Worm (Caenorhabditis elegans) whole organism, L4 larva: ENCODE data around the gene Y54G2A.45.
A peak's percentile ranks its signal among the peaks of the same experiment; 100 is the strongest.

Experiments used
- F10B5.3 ChIP-seq: sonication (generic microtip); optimal IDR thresholded peaks from 2 replicates; lab custom pipeline; 2016; ENCODE audit warnings: mild to moderate bottlenecking, missing genetic modification characterization, missing compliant biosample characterization
- F37D6.2 ChIP-seq: sonication (generic microtip); optimal IDR thresholded peaks from 2 replicates; lab custom pipeline; 2016; ENCODE audit warnings: mild to moderate bottlenecking, missing genetic modification characterization, missing compliant biosample characterization
- F44E2.7 ChIP-seq: fragments of 200-800 bp; sonication (Bioruptor generic); IDR thresholded peaks from 2 replicates; pipeline ENCODE4 v2.1.2; 2022; ENCODE audit warnings: missing genetic modification characterization, missing compliant biosample characterization
- F49E8.2 ChIP-seq: sonication (generic microtip); optimal IDR thresholded peaks from 2 replicates; lab custom pipeline; 2016; ENCODE audit warnings: missing compliant biosample characterization, mild to moderate bottlenecking, missing genetic modification characterization, borderline replicate concordance
- R02D3.7 ChIP-seq: fragments of 150-350 bp; sonication (generic microtip); optimal IDR thresholded peaks from 3 replicates; lab custom pipeline; 2014; ENCODE audit warnings: missing biosample characterization, missing genetic modification characterization
- T20F7.1 ChIP-seq: fragments of 200-800 bp; sonication (Bioruptor generic); optimal IDR thresholded peaks from 2 replicates; lab custom pipeline; 2018; ENCODE audit warnings: mild to moderate bottlenecking, missing genetic modification characterization, missing compliant biosample characterization
- T26A8.4 ChIP-seq: fragments of 200-800 bp; sonication (Bioruptor generic); IDR thresholded peaks from 2 replicates; pipeline ENCODE4 v1.3.6; 2022; ENCODE audit warnings: missing genetic modification characterization, missing compliant biosample characterization
- Y105C5A.15 ChIP-seq: fragments of 200-800 bp; sonication (Bioruptor generic); IDR thresholded peaks from 2 replicates; pipeline ENCODE4 v1.3.6; 2022; ENCODE audit warnings: missing genetic modification characterization, missing compliant biosample characterization
- Y48G9A.11 ChIP-seq: fragments of 200-800 bp; sonication (Bioruptor generic); IDR thresholded peaks from 2 replicates; pipeline ENCODE4 v1.3.6; 2022; ENCODE audit warnings: missing genetic modification reagents, missing genetic modification characterization, missing compliant biosample characterization
- ZK546.5 ChIP-seq, 2 experiments: sonication (generic microtip); optimal IDR thresholded peaks; 2 replicates each; lab custom pipeline; 2017; ENCODE audit warnings: missing biosample characterization in 2 of 2, missing genetic modification characterization in 2 of 2
- aly-2 ChIP-seq: sonication (generic microtip); optimal IDR thresholded peaks from 2 replicates; lab custom pipeline; 2018; ENCODE audit warnings: missing biosample characterization, missing genetic modification characterization
- ama-1 ChIP-seq: fragments of 150-350 bp; optimal IDR thresholded peaks from 2 replicates; lab custom pipeline; 2014; ENCODE audit warnings: inconsistent platforms, mixed read lengths
- arid-1 ChIP-seq: fragments of 200-800 bp; sonication (Bioruptor generic); conservative IDR thresholded peaks from 2 replicates; pipeline ENCODE4 v1.3.6; 2022; ENCODE audit warnings: missing genetic modification reagents, missing genetic modification characterization, missing compliant biosample characterization
- attf-4 ChIP-seq: sonication (generic microtip); optimal IDR thresholded peaks from 3 replicates; lab custom pipeline; 2017; ENCODE audit warnings: missing biosample characterization, missing genetic modification characterization
- ceh-28 ChIP-seq: fragments of 150-350 bp; optimal IDR thresholded peaks from 2 replicates; lab custom pipeline; 2014; ENCODE audit warnings: missing biosample characterization, missing genetic modification reagents, missing genetic modification characterization
- ceh-44 ChIP-seq: fragments of 200-800 bp; sonication (Bioruptor generic); IDR thresholded peaks from 2 replicates; pipeline ENCODE4 v1.3.6; 2022; ENCODE audit warnings: missing genetic modification reagents, missing genetic modification characterization, missing compliant biosample characterization
- ceh-62 ChIP-seq: sonication (generic microtip); optimal IDR thresholded peaks from 2 replicates; lab custom pipeline; 2017; ENCODE audit warnings: missing biosample characterization, missing genetic modification characterization
- ceh-82 ChIP-seq: sonication (generic microtip); optimal IDR thresholded peaks from 2 replicates; lab custom pipeline; 2017; ENCODE audit warnings: missing biosample characterization, missing genetic modification characterization
- daf-12 ChIP-seq: fragments of 150-350 bp; optimal IDR thresholded peaks from 2 replicates; lab custom pipeline; 2014; ENCODE audit warnings: missing biosample characterization, missing genetic modification reagents, missing genetic modification characterization
- dmd-9 ChIP-seq: fragments of 200-800 bp; sonication (Bioruptor generic); IDR thresholded peaks from 2 replicates; pipeline ENCODE4 v1.3.6; 2022; ENCODE audit warnings: missing genetic modification reagents, missing genetic modification characterization, missing compliant biosample characterization
- duxl-1 ChIP-seq: sonication (generic microtip); optimal IDR thresholded peaks from 2 replicates; lab custom pipeline; 2016; ENCODE audit warnings: mild to moderate bottlenecking, missing genetic modification characterization, moderate library complexity, missing compliant biosample characterization; ENCODE audit not compliant: poor library complexity
- dve-1 ChIP-seq: sonication (generic microtip); optimal IDR thresholded peaks from 2 replicates; lab custom pipeline; 2017; ENCODE audit warnings: antibody characterized with exemption, mild to moderate bottlenecking, missing genetic modification characterization, missing compliant biosample characterization; ENCODE audit not compliant: insufficient read depth
- fos-1 ChIP-seq: fragments of 150-350 bp; optimal IDR thresholded peaks from 2 replicates; lab custom pipeline; 2014; ENCODE audit warnings: missing biosample characterization, missing genetic modification characterization
- hif-1 ChIP-seq, 2 experiments: sonication (generic microtip); optimal IDR thresholded peaks; 2 replicates each; lab custom pipeline; 2016 to 2017; ENCODE audit warnings: missing compliant biosample characterization in 2 of 2, missing genetic modification characterization in 2 of 2, missing genetic modification reagents in 2 of 2, missing genotype in 2 of 2, mild to moderate bottlenecking in 1 of 2
- hlh-30 ChIP-seq: sonication (generic microtip); optimal IDR thresholded peaks from 2 replicates; lab custom pipeline; 2017; ENCODE audit warnings: antibody characterized with exemption, mild to moderate bottlenecking, missing genetic modification characterization, missing compliant biosample characterization; ENCODE audit not compliant: insufficient read depth
- jun-1 ChIP-seq: fragments of 150-350 bp; optimal IDR thresholded peaks from 2 replicates; lab custom pipeline; 2014; ENCODE audit warnings: missing biosample characterization, missing genetic modification reagents, missing genetic modification characterization
- lim-7 ChIP-seq: fragments of 200-800 bp; sonication (Bioruptor generic); IDR thresholded peaks from 2 replicates; pipeline ENCODE4 v1.3.6; 2022; ENCODE audit warnings: missing genetic modification characterization, missing compliant biosample characterization
- lin-1 ChIP-seq: fragments of 200-800 bp; sonication (Bioruptor generic); IDR thresholded peaks from 2 replicates; pipeline ENCODE4 v1.3.6; 2022; ENCODE audit warnings: missing genetic modification reagents, missing genetic modification characterization, missing compliant biosample characterization
- lin-15B ChIP-seq: fragments of 150-350 bp; sonication (generic microtip); optimal IDR thresholded peaks from 3 replicates; lab custom pipeline; 2014; ENCODE audit warnings: missing biosample characterization, missing genetic modification characterization
- lin-29 ChIP-seq: fragments of 200-800 bp; sonication (Bioruptor generic); IDR thresholded peaks from 2 replicates; pipeline ENCODE4 v1.3.6; 2022; ENCODE audit warnings: missing genetic modification reagents, missing genetic modification characterization, missing compliant biosample characterization
- lsy-2 ChIP-seq, 2 experiments: fragments of 150-350 bp in 1 of 2; sonication (generic microtip) in 1 of 2; optimal IDR thresholded peaks; 2 replicates each; lab custom pipeline; 2014 to 2017; ENCODE audit warnings: missing biosample characterization in 2 of 2, missing genetic modification characterization in 2 of 2
- madf-9 ChIP-seq: fragments of 200-800 bp; sonication (Bioruptor generic); conservative IDR thresholded peaks from 2 replicates; pipeline ENCODE4 v1.3.6; 2022; ENCODE audit warnings: missing genetic modification reagents, missing genetic modification characterization, missing compliant biosample characterization
- mes-2 ChIP-seq: sonication (generic microtip); optimal IDR thresholded peaks from 2 replicates; lab custom pipeline; 2016; ENCODE audit warnings: missing genotype, mild to moderate bottlenecking, missing genetic modification characterization, missing compliant biosample characterization; ENCODE audit not compliant: poor library complexity, severe bottlenecking
- mxl-2 ChIP-seq: fragments of 200-800 bp; sonication (Bioruptor generic); conservative IDR thresholded peaks from 2 replicates; pipeline ENCODE4 v1.3.6; 2022; ENCODE audit warnings: missing genetic modification reagents, missing genetic modification characterization, missing compliant biosample characterization
- nhr-10 ChIP-seq: fragments of 150-350 bp; optimal IDR thresholded peaks from 2 replicates; lab custom pipeline; 2014; ENCODE audit warnings: missing biosample characterization, missing genetic modification characterization
- nhr-102 ChIP-seq: sonication (generic microtip); optimal IDR thresholded peaks from 2 replicates; lab custom pipeline; 2016; ENCODE audit warnings: mild to moderate bottlenecking, missing genetic modification characterization, moderate library complexity, missing compliant biosample characterization
- nhr-237 ChIP-seq: sonication (generic microtip); optimal IDR thresholded peaks from 2 replicates; lab custom pipeline; 2017; ENCODE audit warnings: missing biosample characterization, missing genetic modification characterization
- nhr-25 ChIP-seq: sonication (generic microtip); optimal IDR thresholded peaks from 2 replicates; lab custom pipeline; 2017; ENCODE audit warnings: missing genetic modification characterization, mild to moderate bottlenecking, missing compliant biosample characterization, antibody characterized with exemption, moderate library complexity, borderline replicate concordance; ENCODE audit not compliant: insufficient read depth
- nhr-28 ChIP-seq: fragments of 150-350 bp; optimal IDR thresholded peaks from 2 replicates; lab custom pipeline; 2014; ENCODE audit warnings: missing biosample characterization, missing genetic modification characterization
- nhr-77 ChIP-seq: fragments of 150-350 bp; optimal IDR thresholded peaks from 2 replicates; lab custom pipeline; 2014; ENCODE audit warnings: missing biosample characterization, missing genetic modification characterization
- pqm-1 ChIP-seq: sonication (generic microtip); optimal IDR thresholded peaks from 2 replicates; lab custom pipeline; 2017; ENCODE audit warnings: missing biosample characterization, missing genetic modification characterization
- rbr-2 ChIP-seq: sonication (generic microtip); optimal IDR thresholded peaks from 2 replicates; lab custom pipeline; 2016; ENCODE audit warnings: missing genotype, missing genetic modification characterization, missing compliant biosample characterization
- sdz-12 ChIP-seq: fragments of 200-800 bp; sonication (Bioruptor generic); optimal IDR thresholded peaks from 2 replicates; lab custom pipeline; 2018; ENCODE audit warnings: mild to moderate bottlenecking, missing genetic modification characterization, missing compliant biosample characterization
- set-16 ChIP-seq: fragments of 200-800 bp; sonication (Bioruptor generic); IDR thresholded peaks from 2 replicates; pipeline ENCODE4 v1.3.6; 2022; ENCODE audit warnings: missing genetic modification reagents, missing genetic modification characterization, missing compliant biosample characterization
- snpc-1.2 ChIP-seq: fragments of 200-800 bp; sonication (Bioruptor generic); IDR thresholded peaks from 2 replicates; pipeline ENCODE4 v1.3.6; 2022; ENCODE audit warnings: missing genetic modification reagents, missing genetic modification characterization, missing compliant biosample characterization
- spr-3 ChIP-seq: fragments of 200-800 bp; sonication (Bioruptor generic); optimal IDR thresholded peaks from 2 replicates; lab custom pipeline; 2018; ENCODE audit warnings: mild to moderate bottlenecking, missing genetic modification characterization, missing compliant biosample characterization
- tra-1 ChIP-seq: fragments of 200-800 bp; sonication (Bioruptor generic); IDR thresholded peaks from 2 replicates; pipeline ENCODE4 v1.3.6; 2022; ENCODE audit warnings: missing genetic modification reagents, missing genetic modification characterization, missing compliant biosample characterization
- unc-130 ChIP-seq: sonication (generic microtip); optimal IDR thresholded peaks from 2 replicates; lab custom pipeline; 2016; ENCODE audit warnings: missing genetic modification reagents, missing genetic modification characterization, missing compliant biosample characterization
- zag-1 ChIP-seq: fragments of 150-350 bp; optimal IDR thresholded peaks from 2 replicates; lab custom pipeline; 2014; ENCODE audit warnings: missing biosample characterization, missing genetic modification characterization
- zfp-3 ChIP-seq: fragments of 200-800 bp; sonication (Bioruptor generic); conservative IDR thresholded peaks from 2 replicates; pipeline ENCODE4 v1.3.6; 2022; ENCODE audit warnings: missing genetic modification reagents, missing genetic modification characterization, missing compliant biosample characterization
- zip-2 ChIP-seq: fragments of 150-350 bp; optimal IDR thresholded peaks from 2 replicates; lab custom pipeline; 2014; ENCODE audit warnings: missing biosample characterization, missing genetic modification characterization

The Y54G2A.45 gene

DNA sequence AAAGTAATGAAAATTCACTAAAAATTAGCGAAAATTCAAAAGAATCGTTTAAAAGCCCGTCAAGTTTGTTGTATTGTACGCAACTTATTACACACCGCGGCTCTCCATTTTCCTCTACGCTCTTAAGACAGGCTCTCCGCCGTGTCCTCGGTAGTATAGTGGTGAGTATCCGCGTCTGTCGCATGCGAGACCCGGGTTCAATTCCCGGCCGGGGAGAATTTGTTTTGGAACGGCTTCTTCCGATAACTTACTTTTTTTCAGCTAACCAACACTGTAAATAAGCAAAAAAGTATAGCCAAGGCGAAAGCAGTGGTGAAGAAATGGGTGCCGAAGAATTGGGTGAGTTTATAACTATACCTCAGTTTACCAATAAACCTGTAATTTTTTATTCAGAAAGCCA is 3.5 kb upstream of the Y54G2A.45 start (continued):
- TF ChIP-seq arid-1 (GFP tag; lab: Robert Waterston, UW) (peak; percentile 48; the same call in 1 of the 2 replicates), nhr-10 (tag; lab: Kevin White, UChicago) (no peak), R02D3.7 (tag; lab: Kevin White, UChicago) (no peak), ceh-82 (tag; lab: Kevin White, UChicago) (no peak), nhr-25 (tag; lab: Kevin White, UChicago) (no peak), F44E2.7 (0 out of 2 replicates have a peak, but pooled peaks have one; percentile 23), nhr-237 (tag; lab: Kevin White, UChicago) (no peak), dmd-9 (GFP tag; lab: Robert Waterston, UW) (peak; percentile 61; the same call in 1 of the 2 replicates), T20F7.1 (GFP tag; lab: Kevin White, UChicago) (no peak), zag-1 (tag; lab: Kevin White, UChicago) (no peak), fos-1 (no peak), hif-1 (tag; optimal IDR thresholded peaks at IDR 0.05; lab: Kevin White, UChicago) (no peak), T26A8.4 (peak; percentile 41), spr-3 (no peak), zfp-3 (GFP tag; lab: Robert Waterston, UW) (no peak), lin-1 (GFP tag; lab: Robert Waterston, UW) (no peak), set-16 (GFP tag; lab: Robert Waterston, UW) (no peak), aly-2 (tag; lab: Kevin White, UChicago) (peak; percentile 12), mes-2 (tag; lab: Kevin White, UChicago) (peak; percentile 54), lin-15B (tag; lab: Kevin White, UChicago) (no peak), zip-2 (no peak), snpc-1.2 (GFP tag; lab: Robert Waterston, UW) (peak; percentile 52; the same call in 1 of the 2 replicates), ceh-28 (tag; lab: Kevin White, UChicago) (no peak), F37D6.2 (tag; lab: Kevin White, UChicago) (no peak), hlh-30 (tag; lab: Kevin White, UChicago) (peak; percentile 42), pqm-1 (tag; lab: Kevin White, UChicago) (no peak), nhr-28 (tag; lab: Kevin White, UChicago) (no peak), attf-4 (tag; lab: Kevin White, UChicago) (no peak), Y105C5A.15 (GFP tag; lab: Robert Waterston, UW) (no peak), tra-1 (GFP tag; lab: Robert Waterston, UW) (0 out of 2 replicates have a peak, but pooled peaks have one; percentile 33), daf-12 (no peak), madf-9 (GFP tag; lab: Robert Waterston, UW) (peak; percentile 68; the same call in 1 of the 2 replicates), F10B5.3 (no peak), lsy-2 (tag; optimal IDR thresholded peaks at IDR 0.05; lab: Kevin White, UChicago) (peak in 1 of 2 experiments; percentile 2), dve-1 (peak; percentile 13), sdz-12 (no peak), unc-130 (GFP tag; lab: Kevin White, UChicago) (no peak), nhr-102 (tag; lab: Kevin White, UChicago) (no peak), duxl-1 (tag; lab: Kevin White, UChicago) (no peak), nhr-77 (tag; lab: Kevin White, UChicago) (no peak), F49E8.2 (no peak), mxl-2 (GFP tag; lab: Robert Waterston, UW) (no peak), ZK546.5 (tag; optimal IDR thresholded peaks at IDR 0.05; lab: Kevin White, UChicago) (no peak), rbr-2 (no peak), lin-29 (no peak), lim-7 (GFP tag; lab: Robert Waterston, UW) (peak; percentile 83), Y48G9A.11 (GFP tag; lab: Robert Waterston, UW) (peak; percentile 75), ama-1 (lab: Kevin White, UChicago) (no peak), ceh-62 (tag; lab: Kevin White, UChicago) (no peak), ceh-44 (GFP tag; lab: Robert Waterston, UW) (peak; percentile 65; the same call in 1 of the 2 replicates), jun-1 (tag; lab: Kevin White, UChicago) (no peak)
